Fruit fly (Drosophila melanogaster) whole organism, prepupa: Measurements from ENCODE around the gene Mst89B.
A peak's percentile ranks its signal among the peaks of the same experiment; 100 is the strongest.

Experiments used
- CG1621 ChIP-seq: fragments of 200-800 bp; sonication (Bioruptor generic); optimal IDR thresholded peaks from 3 replicates; lab custom pipeline; 2018; ENCODE audit warnings: missing biosample characterization, mild to moderate bottlenecking, missing genetic modification characterization
- CG3032 ChIP-seq: fragments of 200-800 bp; optimal IDR thresholded peaks from 2 replicates; lab custom pipeline; 2019; ENCODE audit warnings: missing biosample characterization, mild to moderate bottlenecking, missing genetic modification characterization, moderate library complexity
- CG6163 ChIP-seq: fragments of 200-800 bp; sonication (Bioruptor generic); IDR thresholded peaks from 3 replicates; pipeline ENCODE4 v1.3.6; 2022; ENCODE audit warnings: missing biosample characterization, missing genetic modification characterization
- CG6808 ChIP-seq: fragments of 200-800 bp; sonication (Bioruptor generic); optimal IDR thresholded peaks from 3 replicates; lab custom pipeline; 2017; ENCODE audit warnings: missing biosample characterization, missing genetic modification characterization, mild to moderate bottlenecking, moderate library complexity, missing genetic modification reagents
- CG6854 ChIP-seq: fragments of 200-800 bp; sonication (Bioruptor generic); optimal IDR thresholded peaks from 2 replicates; lab custom pipeline; 2017; ENCODE audit warnings: missing biosample characterization, mild to moderate bottlenecking, missing genetic modification characterization
- CG7368 ChIP-seq: fragments of 200-800 bp; sonication (Bioruptor generic); optimal IDR thresholded peaks from 3 replicates; lab custom pipeline; 2016; ENCODE audit warnings: missing biosample characterization, missing genetic modification characterization
- CG9139 ChIP-seq: fragments of 200-800 bp; sonication (Bioruptor generic); optimal IDR thresholded peaks from 3 replicates; lab custom pipeline; 2017; ENCODE audit warnings: missing biosample characterization, mild to moderate bottlenecking, missing genetic modification characterization
- Eip75B ChIP-seq: fragments of 200-800 bp; sonication (Bioruptor generic); optimal IDR thresholded peaks from 3 replicates; lab custom pipeline; 2016; ENCODE audit warnings: missing biosample characterization, missing genetic modification characterization
- Eip78C ChIP-seq: fragments of 200-800 bp; sonication (Bioruptor generic); peaks from one replicate; lab custom pipeline; 2016; ENCODE audit warnings: missing biosample characterization, missing genetic modification characterization
- Ets96B ChIP-seq: fragments of 200-800 bp; optimal IDR thresholded peaks from 2 replicates; lab custom pipeline; 2019; ENCODE audit warnings: missing biosample characterization, mild to moderate bottlenecking, missing genetic modification characterization, moderate library complexity
- Lpt ChIP-seq: fragments of 200-800 bp; sonication (Bioruptor generic); optimal IDR thresholded peaks from 3 replicates; lab custom pipeline; 2016; ENCODE audit warnings: missing biosample characterization, missing genetic modification characterization
- dsx ChIP-seq: fragments of 200-800 bp; optimal IDR thresholded peaks from 3 replicates; lab custom pipeline; 2019; ENCODE audit warnings: missing biosample characterization, mild to moderate bottlenecking, missing genetic modification characterization, moderate library complexity; ENCODE audit not compliant: poor library complexity, severe bottlenecking
- salr ChIP-seq, 2 experiments: fragments of 200-800 bp; sonication (Bioruptor generic); optimal IDR thresholded peaks; 3 replicates each; lab custom pipeline; 2016 to 2018; ENCODE audit warnings: missing biosample characterization in 2 of 2, missing genetic modification characterization in 2 of 2, mild to moderate bottlenecking in 1 of 2
- ss ChIP-seq, 2 experiments: fragments of 200-800 bp; sonication (Bioruptor generic); optimal IDR thresholded peaks; 2 replicates in 1 of 2; 3 replicates in 1 of 2; lab custom pipeline; 2017 to 2018; ENCODE audit warnings: mild to moderate bottlenecking in 2 of 2, missing biosample characterization in 2 of 2, missing genetic modification characterization in 2 of 2, moderate library complexity in 1 of 2

Mst89B gene

dm6 chr3R:16316747-16317146 lies 49.9 kb downstream of the Mst89B start:
- peak; percentile 37; the same call in 2 of the 3 replicates for TF ChIP-seq CG6163 (GFP tag; lab: Robert Waterston, UW)
- peak; percentile 77 for TF ChIP-seq Eip78C
- peak; percentile 44 for TF ChIP-seq Eip75B (GFP tag; lab: Kevin White, UChicago)
- peak; percentile 53 for TF ChIP-seq dsx
- no peak for TF ChIP-seq Lpt (GFP tag; lab: Kevin White, UChicago)
- TF ChIP-seq CG3032 (tag; lab: Kevin White, UChicago) = no peak
- peak; percentile 8 for TF ChIP-seq CG9139
- TF ChIP-seq salr (GFP tag; optimal IDR thresholded peaks at IDR 0.05; lab: Kevin White, UChicago) = no peak
- peak; percentile 17 for TF ChIP-seq CG6808
- peak; percentile 27 for TF ChIP-seq CG7368 (GFP tag; lab: Kevin White, UChicago)
- peak; percentile 36 for TF ChIP-seq CG1621 (tag; lab: Kevin White, UChicago)
- peak; percentile 15 to 95 for TF ChIP-seq ss (GFP tag; optimal IDR thresholded peaks at IDR 0.05; lab: Kevin White, UChicago)
- TF ChIP-seq Ets96B (tag; lab: Kevin White, UChicago) = no peak
- TF ChIP-seq CG6854 (GFP tag; lab: Kevin White, UChicago) = peak; percentile 54
